Worm (Caenorhabditis elegans) whole organism, L4 larva: ENCODE data around the gene B0280.2.

Experiments used
- F37D6.2 ChIP-seq: sonication (generic microtip); optimal IDR thresholded peaks from 2 replicates; lab custom pipeline; 2016; ENCODE audit warnings: mild to moderate bottlenecking, missing genetic modification characterization, missing compliant biosample characterization
- F44E2.7 ChIP-seq: fragments of 200-800 bp; sonication (Bioruptor generic); IDR thresholded peaks from 2 replicates; pipeline ENCODE4 v2.1.2; 2022; ENCODE audit warnings: missing genetic modification characterization, missing compliant biosample characterization
- R02D3.7 ChIP-seq: fragments of 150-350 bp; sonication (generic microtip); optimal IDR thresholded peaks from 3 replicates; lab custom pipeline; 2014; ENCODE audit warnings: missing biosample characterization, missing genetic modification characterization
- T20F7.1 ChIP-seq: fragments of 200-800 bp; sonication (Bioruptor generic); optimal IDR thresholded peaks from 2 replicates; lab custom pipeline; 2018; ENCODE audit warnings: mild to moderate bottlenecking, missing genetic modification characterization, missing compliant biosample characterization
- ZK337.2 ChIP-seq: fragments of 200-800 bp; sonication (Bioruptor generic); IDR thresholded peaks from 2 replicates; pipeline ENCODE4 v1.3.6; 2022; ENCODE audit warnings: missing genetic modification reagents, missing genetic modification characterization, missing compliant biosample characterization
- aha-1 ChIP-seq: fragments of 150-350 bp; peaks from one replicate; lab custom pipeline; 2014; ENCODE audit warnings: missing biosample characterization, missing genetic modification characterization
- ceh-28 ChIP-seq: fragments of 150-350 bp; optimal IDR thresholded peaks from 2 replicates; lab custom pipeline; 2014; ENCODE audit warnings: missing biosample characterization, missing genetic modification reagents, missing genetic modification characterization
- ceh-32 ChIP-seq: sonication (generic microtip); optimal IDR thresholded peaks from 2 replicates; lab custom pipeline; 2016; ENCODE audit warnings: mild to moderate bottlenecking, missing genetic modification characterization, missing compliant biosample characterization; ENCODE audit not compliant: poor library complexity
- ceh-82 ChIP-seq: sonication (generic microtip); optimal IDR thresholded peaks from 2 replicates; lab custom pipeline; 2017; ENCODE audit warnings: missing biosample characterization, missing genetic modification characterization
- cey-2 ChIP-seq: sonication (generic microtip); optimal IDR thresholded peaks from 3 replicates; lab custom pipeline; 2017; ENCODE audit warnings: missing genetic modification characterization, mild to moderate bottlenecking, missing compliant biosample characterization, antibody characterized with exemption, borderline replicate concordance; ENCODE audit not compliant: insufficient read depth
- daf-12 ChIP-seq: fragments of 150-350 bp; optimal IDR thresholded peaks from 2 replicates; lab custom pipeline; 2014; ENCODE audit warnings: missing biosample characterization, missing genetic modification reagents, missing genetic modification characterization
- daf-16 ChIP-seq, 3 experiments: sonication (generic microtip); optimal IDR thresholded peaks; 2 replicates each; lab custom pipeline; 2016 to 2017; ENCODE audit warnings: missing genetic modification characterization in 3 of 3, missing genetic modification reagents in 3 of 3, mild to moderate bottlenecking in 2 of 3, missing compliant biosample characterization in 2 of 3, missing biosample characterization in 1 of 3, moderate library complexity in 1 of 3
- dmd-6 ChIP-seq: fragments of 200-800 bp; sonication (Bioruptor generic); IDR thresholded peaks from 2 replicates; pipeline ENCODE4 v1.3.6; 2022; ENCODE audit warnings: missing genetic modification reagents, missing genetic modification characterization, missing compliant biosample characterization
- dmd-8 ChIP-seq: fragments of 200-800 bp; sonication (Bioruptor generic); IDR thresholded peaks from 2 replicates; pipeline ENCODE4 v1.3.6; 2022; ENCODE audit warnings: missing genetic modification characterization, missing compliant biosample characterization
- dmd-9 ChIP-seq: fragments of 200-800 bp; sonication (Bioruptor generic); IDR thresholded peaks from 2 replicates; pipeline ENCODE4 v1.3.6; 2022; ENCODE audit warnings: missing genetic modification reagents, missing genetic modification characterization, missing compliant biosample characterization
- dpl-1 ChIP-seq: fragments of 150-350 bp; optimal IDR thresholded peaks from 2 replicates; lab custom pipeline; 2014; ENCODE audit warnings: missing biosample characterization, missing genetic modification reagents, missing genetic modification characterization
- egl-27 ChIP-seq: sonication (generic microtip); optimal IDR thresholded peaks from 3 replicates; lab custom pipeline; 2017; ENCODE audit warnings: missing biosample characterization, missing genetic modification reagents, missing genetic modification characterization
- hif-1 ChIP-seq, 2 experiments: sonication (generic microtip); optimal IDR thresholded peaks; 2 replicates each; lab custom pipeline; 2016 to 2017; ENCODE audit warnings: missing compliant biosample characterization in 2 of 2, missing genetic modification characterization in 2 of 2, missing genetic modification reagents in 2 of 2, missing genotype in 2 of 2, mild to moderate bottlenecking in 1 of 2
- hlh-30 ChIP-seq: sonication (generic microtip); optimal IDR thresholded peaks from 2 replicates; lab custom pipeline; 2017; ENCODE audit warnings: antibody characterized with exemption, mild to moderate bottlenecking, missing genetic modification characterization, missing compliant biosample characterization; ENCODE audit not compliant: insufficient read depth
- jun-1 ChIP-seq: fragments of 150-350 bp; optimal IDR thresholded peaks from 2 replicates; lab custom pipeline; 2014; ENCODE audit warnings: missing biosample characterization, missing genetic modification reagents, missing genetic modification characterization
- lin-1 ChIP-seq: fragments of 200-800 bp; sonication (Bioruptor generic); IDR thresholded peaks from 2 replicates; pipeline ENCODE4 v1.3.6; 2022; ENCODE audit warnings: missing genetic modification reagents, missing genetic modification characterization, missing compliant biosample characterization
- lin-13 ChIP-seq: fragments of 150-350 bp; optimal IDR thresholded peaks from 2 replicates; lab custom pipeline; 2014; ENCODE audit warnings: missing biosample characterization, missing genetic modification reagents, missing genetic modification characterization
- lin-38 ChIP-seq: fragments of 200-800 bp; sonication (Bioruptor generic); IDR thresholded peaks from 2 replicates; pipeline ENCODE4 v1.3.6; 2022; ENCODE audit warnings: missing genetic modification reagents, missing genetic modification characterization, missing compliant biosample characterization
- lir-3 ChIP-seq: sonication (generic microtip); optimal IDR thresholded peaks from 2 replicates; lab custom pipeline; 2016; ENCODE audit warnings: mild to moderate bottlenecking, missing genetic modification characterization, missing compliant biosample characterization
- lsy-2 ChIP-seq, 2 experiments: fragments of 150-350 bp in 1 of 2; sonication (generic microtip) in 1 of 2; optimal IDR thresholded peaks; 2 replicates each; lab custom pipeline; 2014 to 2017; ENCODE audit warnings: missing biosample characterization in 2 of 2, missing genetic modification characterization in 2 of 2
- mes-2 ChIP-seq: sonication (generic microtip); optimal IDR thresholded peaks from 2 replicates; lab custom pipeline; 2016; ENCODE audit warnings: missing genotype, mild to moderate bottlenecking, missing genetic modification characterization, missing compliant biosample characterization; ENCODE audit not compliant: poor library complexity, severe bottlenecking
- mxl-3 ChIP-seq: fragments of 200-800 bp; sonication (Bioruptor generic); optimal IDR thresholded peaks from 2 replicates; lab custom pipeline; 2018; ENCODE audit warnings: mild to moderate bottlenecking, missing genetic modification characterization, missing compliant biosample characterization
- nhr-102 ChIP-seq: sonication (generic microtip); optimal IDR thresholded peaks from 2 replicates; lab custom pipeline; 2016; ENCODE audit warnings: mild to moderate bottlenecking, missing genetic modification characterization, moderate library complexity, missing compliant biosample characterization
- nhr-11 ChIP-seq: fragments of 150-350 bp; optimal IDR thresholded peaks from 2 replicates; lab custom pipeline; 2014; ENCODE audit warnings: missing biosample characterization, missing genetic modification characterization
- nhr-28 ChIP-seq: fragments of 150-350 bp; optimal IDR thresholded peaks from 2 replicates; lab custom pipeline; 2014; ENCODE audit warnings: missing biosample characterization, missing genetic modification characterization
- nhr-6 ChIP-seq: fragments of 150-350 bp; optimal IDR thresholded peaks from 2 replicates; lab custom pipeline; 2014; ENCODE audit warnings: missing biosample characterization, missing genetic modification characterization
- nhr-77 ChIP-seq: fragments of 150-350 bp; optimal IDR thresholded peaks from 2 replicates; lab custom pipeline; 2014; ENCODE audit warnings: missing biosample characterization, missing genetic modification characterization
- pqm-1 ChIP-seq: sonication (generic microtip); optimal IDR thresholded peaks from 2 replicates; lab custom pipeline; 2017; ENCODE audit warnings: missing biosample characterization, missing genetic modification characterization
- rbr-2 ChIP-seq: sonication (generic microtip); optimal IDR thresholded peaks from 2 replicates; lab custom pipeline; 2016; ENCODE audit warnings: missing genotype, missing genetic modification characterization, missing compliant biosample characterization
- set-16 ChIP-seq: fragments of 200-800 bp; sonication (Bioruptor generic); IDR thresholded peaks from 2 replicates; pipeline ENCODE4 v1.3.6; 2022; ENCODE audit warnings: missing genetic modification reagents, missing genetic modification characterization, missing compliant biosample characterization
- snpc-1.2 ChIP-seq: fragments of 200-800 bp; sonication (Bioruptor generic); IDR thresholded peaks from 2 replicates; pipeline ENCODE4 v1.3.6; 2022; ENCODE audit warnings: missing genetic modification reagents, missing genetic modification characterization, missing compliant biosample characterization
- unc-130 ChIP-seq: sonication (generic microtip); optimal IDR thresholded peaks from 2 replicates; lab custom pipeline; 2016; ENCODE audit warnings: missing genetic modification reagents, missing genetic modification characterization, missing compliant biosample characterization
- unc-39 ChIP-seq: sonication (generic microtip); optimal IDR thresholded peaks from 2 replicates; lab custom pipeline; 2017; ENCODE audit warnings: missing biosample characterization, missing genetic modification characterization
- unc-62 ChIP-seq, 3 experiments: fragments of 150-350 bp in 1 of 3; sonication (generic microtip); optimal IDR thresholded peaks in 2 of 3; peaks in 1 of 3; 1 replicate in 1 of 3; 2 replicates in 2 of 3; lab custom pipeline; 2014 to 2017; ENCODE audit warnings: missing biosample characterization in 3 of 3, missing genetic modification characterization in 3 of 3, missing genetic modification reagents in 3 of 3, missing genotype in 1 of 3
- ztf-7 ChIP-seq: fragments of 150-350 bp; optimal IDR thresholded peaks from 2 replicates; lab custom pipeline; 2014; ENCODE audit warnings: missing biosample characterization, missing genetic modification characterization

B0280.2 gene

ce11 chrIII:7081488-7081887 is 43.0 kb upstream of the B0280.2 start:
- TF ChIP-seq ztf-7 (tag; lab: Kevin White, UChicago) (peak; percentile 6), F44E2.7 (GFP tag; lab: Robert Waterston, UW) (no peak), nhr-28 (tag; lab: Kevin White, UChicago) (peak; percentile 33), nhr-77 (tag; lab: Kevin White, UChicago) (peak; percentile 10), nhr-102 (tag; lab: Kevin White, UChicago) (no peak), lir-3 (tag; lab: Kevin White, UChicago) (no peak), set-16 (GFP tag; lab: Robert Waterston, UW) (no peak), dmd-8 (GFP tag; lab: Robert Waterston, UW) (no peak), pqm-1 (tag; lab: Kevin White, UChicago) (peak; percentile 65), T20F7.1 (GFP tag; lab: Kevin White, UChicago) (no peak), ceh-32 (tag; lab: Kevin White, UChicago) (no peak), R02D3.7 (tag; lab: Kevin White, UChicago) (no peak), lin-1 (GFP tag; lab: Robert Waterston, UW) (no peak), unc-62 (GFP tag; optimal IDR thresholded peaks at IDR 0.05 in 1 of 2; lab: Kevin White, UChicago) (no peak), unc-62 (tag; optimal IDR thresholded peaks at IDR 0.05; lab: Kevin White, UChicago) (no peak), daf-12 (tag; lab: Kevin White, UChicago) (no peak), daf-16 (GFP tag; optimal IDR thresholded peaks at IDR 0.05; lab: Kevin White, UChicago) (no peak), daf-16 (tag; optimal IDR thresholded peaks at IDR 0.05; lab: Kevin White, UChicago) (peak; percentile 33), ZK337.2 (no peak), nhr-6 (tag; lab: Kevin White, UChicago) (no peak), mxl-3 (GFP tag; lab: Kevin White, UChicago) (no peak)
- TF ChIP-seq, all 104 proteins: peak for 5

- TF ChIP-seq F37D6.2 (tag; lab: Kevin White, UChicago) = no peak
- no peak for TF ChIP-seq aha-1 (tag; lab: Kevin White, UChicago)
Observed at ce11 chrIII:7083106-7083505, 41.4 kb upstream of the B0280.2 start.

- TF ChIP-seq lin-38 (GFP tag; lab: Robert Waterston, UW) = peak; percentile 11; the same call in 1 of the 2 replicates
- TF ChIP-seq unc-39 (tag; lab: Kevin White, UChicago) = no peak
- no peak for TF ChIP-seq egl-27 (tag; lab: Kevin White, UChicago)
- no peak for TF ChIP-seq snpc-1.2 (GFP tag; lab: Robert Waterston, UW)
- TF ChIP-seq jun-1 (tag; lab: Kevin White, UChicago) = no peak
Observed at ce11 chrIII:7084908-7085307, 39.6 kb upstream of the B0280.2 start, which contains the start of gene tofu-7. tofu-7 (minus strand) TSS chrIII:7085018.

ce11 chrIII:7087180-7087579 is 37.3 kb upstream of the B0280.2 start:
- TF ChIP-seq ceh-82 (no peak), daf-16 (GFP tag; optimal IDR thresholded peaks at IDR 0.05; lab: Kevin White, UChicago) (no peak), daf-16 (tag; optimal IDR thresholded peaks at IDR 0.05; lab: Kevin White, UChicago) (peak; percentile 18), nhr-28 (tag; lab: Kevin White, UChicago) (peak; percentile 66), hlh-30 (tag; lab: Kevin White, UChicago) (no peak)
- TF ChIP-seq, all 104 proteins: peak for 2

ce11 chrIII:7087691-7088323 is 36.7 kb upstream of the B0280.2 start, which contains the start of gene fubl-2:
fubl-2 (minus strand) TSS chrIII:7087741.
- TF ChIP-seq dpl-1 (GFP tag; lab: Kevin White, UChicago) (peak; percentile 73), lsy-2 (tag; optimal IDR thresholded peaks at IDR 0.05; lab: Kevin White, UChicago) (peak; percentile 22 to 89), hif-1 (tag; optimal IDR thresholded peaks at IDR 0.05; lab: Kevin White, UChicago) (peak in 1 of 2 experiments; percentile 88), nhr-28 (tag; lab: Kevin White, UChicago) (peak; percentile 26), dmd-6 (peak; percentile 27; the same call in 1 of the 2 replicates), T20F7.1 (GFP tag; lab: Kevin White, UChicago) (no peak), mes-2 (tag; lab: Kevin White, UChicago) (peak; percentile 98), nhr-11 (tag; lab: Kevin White, UChicago) (peak; percentile 6), rbr-2 (peak; percentile 42), mxl-3 (GFP tag; lab: Kevin White, UChicago) (peak; percentile 33), unc-130 (GFP tag; lab: Kevin White, UChicago) (peak; percentile 79), F37D6.2 (tag; lab: Kevin White, UChicago) (no peak), nhr-77 (tag; lab: Kevin White, UChicago) (peak; percentile 18), ceh-28 (tag; lab: Kevin White, UChicago) (peak; percentile 18), cey-2 (tag; lab: Kevin White, UChicago) (no peak), lin-13 (peak; percentile 44), dmd-9 (GFP tag; lab: Robert Waterston, UW) (no peak), hlh-30 (tag; lab: Kevin White, UChicago) (peak; percentile 49), aha-1 (tag; lab: Kevin White, UChicago) (no peak)
